Fruit fly (Drosophila melanogaster): ENCODE results near the gene Aps.

The Aps gene

dm6 chr3L:10863925-10864324 lies 35.0 kb downstream of the Aps start:
- TF ChIP-seq CG4496 (GFP tag; IDR thresholded peaks at IDR 0.05) (no peak), rn (GFP tag; IDR thresholded peaks at IDR 0.05) (no peak), CG9948 (tag; optimal IDR thresholded peaks at IDR 0.05) (no peak), CG10348 (GFP tag; IDR thresholded peaks at IDR 0.05) (no peak), CG12605 (GFP tag; IDR thresholded peaks at IDR 0.05) (no peak), EcR (GFP tag; optimal IDR thresholded peaks at IDR 0.05) (no peak), CG32121 (GFP tag; IDR thresholded peaks at IDR 0.05) (peak; percentile 26; the same call in 1 of the 2 replicates), Ets98B (GFP tag; IDR thresholded peaks at IDR 0.05) (0 out of 2 replicates have a peak, but pooled peaks have one; percentile 19)

DNA sequence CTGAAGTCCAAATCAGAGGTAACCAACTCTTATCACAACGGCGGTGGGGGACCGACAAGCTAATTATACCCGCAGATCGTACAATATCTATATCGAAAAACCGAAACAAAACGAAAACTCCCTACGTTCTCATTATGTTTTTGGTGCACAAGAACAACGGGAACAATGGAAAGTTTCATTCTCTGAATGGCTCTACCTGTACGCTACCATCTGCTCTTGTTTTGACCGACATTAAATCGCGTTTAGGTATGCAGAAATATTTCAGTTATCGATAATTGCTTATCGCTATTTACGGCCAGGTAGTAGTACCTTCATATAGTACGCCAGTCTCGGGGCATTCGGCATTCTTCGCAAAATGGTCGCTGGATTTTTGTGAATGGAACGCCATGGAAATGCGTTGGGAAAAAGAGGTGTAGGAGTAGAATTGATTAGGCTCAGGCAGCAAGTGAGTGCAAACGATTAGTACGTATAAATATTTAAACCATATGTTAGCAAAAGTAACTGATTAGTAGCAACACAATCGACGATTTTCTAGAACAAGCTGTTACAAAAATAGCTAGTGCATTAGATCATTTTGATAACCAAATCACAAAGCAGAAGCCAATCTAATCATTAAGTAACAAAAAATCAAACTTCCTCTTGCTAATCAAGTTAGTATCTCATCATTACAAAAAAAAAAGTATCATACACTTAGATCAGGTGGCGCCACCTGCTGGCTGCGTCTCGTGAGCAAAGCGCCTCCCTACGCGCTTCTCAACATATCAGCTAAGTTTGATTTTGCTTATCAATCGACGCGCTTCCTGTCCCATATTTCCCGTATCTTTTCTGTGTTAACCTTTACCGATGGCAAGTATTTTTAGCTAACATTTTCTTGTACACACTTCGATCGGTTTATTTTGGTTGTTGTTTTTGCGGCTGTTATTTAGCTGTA lies 36.1 kb downstream of the Aps start:
- TF ChIP-seq Ets98B (GFP tag; IDR thresholded peaks at IDR 0.05) (no peak), CG4496 (GFP tag; IDR thresholded peaks at IDR 0.05) (no peak), fd96Ca (GFP tag; IDR thresholded peaks at IDR 0.05) (no peak), D1 (tag; optimal IDR thresholded peaks at IDR 0.05) (no peak), Pif1A (GFP tag; optimal IDR thresholded peaks at IDR 0.05) (no peak), CG34367 (tag; optimal IDR thresholded peaks at IDR 0.05) (no peak), CG8159 (tag; optimal IDR thresholded peaks at IDR 0.05) (no peak), Snoo (tag; optimal IDR thresholded peaks at IDR 0.05) (no peak), Pif1B (GFP tag; optimal IDR thresholded peaks at IDR 0.05) (no peak), gl (tag; optimal IDR thresholded peaks at IDR 0.05) (no peak), CG14655 (GFP tag; optimal IDR thresholded peaks at IDR 0.05) (no peak)

dm6 chr3L:10861657-10862543 lies 37.0 kb downstream of the Aps start:
- TF ChIP-seq CG32121 (GFP tag; IDR thresholded peaks at IDR 0.05): no peak
- no peak for TF ChIP-seq EcR (GFP tag; optimal IDR thresholded peaks at IDR 0.05)
- no peak for TF ChIP-seq CG12605 (GFP tag; IDR thresholded peaks at IDR 0.05)
- TF ChIP-seq fd96Ca (GFP tag; IDR thresholded peaks at IDR 0.05): no peak
- TF ChIP-seq rn (GFP tag; IDR thresholded peaks at IDR 0.05): no peak
- TF ChIP-seq Snoo (tag; optimal IDR thresholded peaks at IDR 0.05): no peak
- TF ChIP-seq CG34367 (tag; optimal IDR thresholded peaks at IDR 0.05): no peak
- no peak for TF ChIP-seq gl (tag; optimal IDR thresholded peaks at IDR 0.05)
- TF ChIP-seq Pif1B (GFP tag; optimal IDR thresholded peaks at IDR 0.05): no peak
- no peak for TF ChIP-seq Ets98B (GFP tag; IDR thresholded peaks at IDR 0.05)
- TF ChIP-seq CG8301 (tag; optimal IDR thresholded peaks at IDR 0.05): no peak
- no peak for TF ChIP-seq CG4496 (GFP tag; IDR thresholded peaks at IDR 0.05)

DNA sequence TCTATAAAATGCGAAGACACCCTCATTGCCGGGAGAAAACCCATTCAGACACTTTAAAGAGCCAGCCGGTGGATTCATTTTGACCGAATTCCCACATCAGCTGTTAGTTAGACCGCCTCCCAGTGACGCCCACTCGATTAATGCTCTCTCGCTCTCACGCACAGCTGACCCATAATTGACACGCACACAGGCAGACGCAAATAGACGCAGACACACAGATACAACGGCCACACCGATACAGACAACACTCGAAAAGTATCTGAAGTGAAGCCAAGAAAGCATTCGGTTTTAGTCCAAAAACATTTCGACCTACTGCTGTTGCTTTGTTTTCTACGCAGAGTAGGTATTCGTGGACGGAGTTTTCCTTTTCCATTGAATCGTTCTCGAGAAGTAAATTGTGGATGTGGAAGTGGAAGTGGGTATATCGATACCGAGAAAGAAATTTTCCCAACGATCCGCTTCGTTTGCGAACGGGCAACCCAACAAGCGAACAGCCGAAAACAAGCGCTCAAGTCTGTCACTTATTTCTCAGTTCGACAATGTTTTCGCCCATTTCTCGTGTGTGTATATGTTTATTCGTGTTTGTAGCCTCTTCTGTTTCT lies 38.8 kb downstream of the Aps start:
- peak; percentile 53 for TF ChIP-seq CG32121 (GFP tag; IDR thresholded peaks at IDR 0.05)
- TF ChIP-seq EcR (GFP tag; optimal IDR thresholded peaks at IDR 0.05): no peak
- 0 out of 3 replicates have a peak, but pooled peaks have one; percentile 8 for TF ChIP-seq CG4496 (GFP tag; IDR thresholded peaks at IDR 0.05)
- no peak for TF ChIP-seq Snoo (tag; optimal IDR thresholded peaks at IDR 0.05)

DNA sequence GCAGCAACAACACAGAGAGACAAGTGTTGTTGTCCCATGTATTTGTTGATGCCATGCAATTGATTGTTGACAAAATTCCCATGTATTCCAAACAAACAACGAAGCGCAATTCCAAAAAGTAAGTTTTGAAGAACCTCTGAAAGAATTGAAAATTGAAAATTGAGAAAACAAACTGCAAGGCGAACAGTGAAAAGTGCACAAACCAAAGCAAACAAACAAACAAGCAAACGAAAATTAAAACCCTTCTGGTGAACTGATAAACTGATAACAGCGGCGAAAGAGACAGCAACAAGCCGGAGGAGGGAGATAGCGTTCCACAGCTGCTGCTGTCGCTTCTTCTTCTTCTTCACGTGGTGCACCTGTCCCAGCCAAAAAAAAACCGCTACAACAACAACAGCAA lies 40.4 kb downstream of the Aps start:
- TF ChIP-seq CG17806 (tag; optimal IDR thresholded peaks at IDR 0.05) (no peak), CG15710 (tag; optimal IDR thresholded peaks at IDR 0.05) (no peak), CG32121 (GFP tag; IDR thresholded peaks at IDR 0.05) (no peak), CG10348 (GFP tag; IDR thresholded peaks at IDR 0.05) (no peak), Snoo (tag; optimal IDR thresholded peaks at IDR 0.05) (peak; percentile 11), CG8301 (tag; optimal IDR thresholded peaks at IDR 0.05) (no peak), D1 (tag; optimal IDR thresholded peaks at IDR 0.05) (no peak)

DNA sequence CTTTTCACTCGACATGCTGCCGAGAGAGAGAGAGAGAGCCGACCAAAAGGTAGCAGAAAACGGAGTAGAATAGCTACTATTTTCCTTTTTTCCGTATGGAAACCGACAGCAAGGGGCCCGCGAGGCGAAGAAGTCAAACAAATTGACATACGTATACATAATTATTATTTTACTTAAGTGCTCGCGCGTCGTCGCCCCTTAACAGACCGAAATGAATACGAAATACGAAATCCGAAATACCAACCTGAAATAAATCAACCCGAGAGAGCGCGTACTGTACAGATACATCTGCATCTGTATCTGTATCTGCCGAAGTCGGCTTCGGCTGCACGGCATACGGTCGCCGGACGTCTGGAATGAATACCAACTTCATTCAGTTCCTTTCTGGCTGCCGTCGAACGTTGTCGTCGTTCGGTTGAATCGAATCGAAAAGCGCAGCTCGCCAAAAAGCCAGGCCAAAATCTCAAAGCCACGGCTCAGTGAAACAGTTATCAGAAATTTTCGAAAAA lies 41.4 kb downstream of the Aps start:
- TF ChIP-seq CG32121 (GFP tag; IDR thresholded peaks at IDR 0.05): peak; percentile 75
- TF ChIP-seq CG13204 (GFP tag; optimal IDR thresholded peaks at IDR 0.05): peak; percentile 75
- TF ChIP-seq CG17806 (tag; optimal IDR thresholded peaks at IDR 0.05): no peak
- TF ChIP-seq CG34367 (tag; optimal IDR thresholded peaks at IDR 0.05): no peak
- TF ChIP-seq CG8301 (tag; optimal IDR thresholded peaks at IDR 0.05): peak; percentile 0
- TF ChIP-seq CG12605 (GFP tag; IDR thresholded peaks at IDR 0.05): peak; percentile 77; the same call in 1 of the 2 replicates
- TF ChIP-seq CG9948 (tag; optimal IDR thresholded peaks at IDR 0.05): no peak
- no peak for TF ChIP-seq CG15710 (tag; optimal IDR thresholded peaks at IDR 0.05)
- peak; percentile 25 for TF ChIP-seq D1 (tag; optimal IDR thresholded peaks at IDR 0.05)
- peak; percentile 19 for TF ChIP-seq Pif1A (GFP tag; optimal IDR thresholded peaks at IDR 0.05)
- TF ChIP-seq Snoo (tag; optimal IDR thresholded peaks at IDR 0.05): no peak
- TF ChIP-seq Ets98B (GFP tag; IDR thresholded peaks at IDR 0.05): peak; percentile 68
- TF ChIP-seq rn (GFP tag; IDR thresholded peaks at IDR 0.05): no peak
- TF ChIP-seq Pif1B (GFP tag; optimal IDR thresholded peaks at IDR 0.05): peak; percentile 61
- no peak for TF ChIP-seq gl (tag; optimal IDR thresholded peaks at IDR 0.05)
- peak; percentile 87 for TF ChIP-seq EcR (GFP tag; optimal IDR thresholded peaks at IDR 0.05)
- no peak for TF ChIP-seq CG14655 (GFP tag; optimal IDR thresholded peaks at IDR 0.05)
- TF ChIP-seq CG8159 (tag; optimal IDR thresholded peaks at IDR 0.05): peak; percentile 14
- TF ChIP-seq fd96Ca (GFP tag; IDR thresholded peaks at IDR 0.05): peak; percentile 57; the same call in 1 of the 3 replicates
- no peak for TF ChIP-seq CG10348 (GFP tag; IDR thresholded peaks at IDR 0.05)
- TF ChIP-seq CG4496 (GFP tag; IDR thresholded peaks at IDR 0.05): peak; percentile 82

All from whole organism, pupa.